Worm (Caenorhabditis elegans) whole organism, L4/young adult: ENCODE measurements around the gene W04H10.6.
"Not testable (repeated sequence)": the region's sequence is repeated elsewhere in the genome, so short reads cannot be mapped to it uniquely, and the experiment has no call there.

ENCODE experiments used
- W03F9.2 ChIP-seq: fragments of 150-350 bp; optimal IDR thresholded peaks from 2 replicates; lab custom pipeline; 2014; ENCODE audit warnings: missing biosample characterization, missing genetic modification characterization
- dao-5 ChIP-seq: sonication (generic microtip); optimal IDR thresholded peaks from 2 replicates; lab custom pipeline; 2016; ENCODE audit warnings: missing genotype, missing genetic modification characterization, moderate library complexity, missing compliant biosample characterization
- him-1 ChIP-seq: sonication (generic microtip); optimal IDR thresholded peaks from 2 replicates; lab custom pipeline; 2016; ENCODE audit warnings: missing genotype, missing genetic modification reagents, missing genetic modification characterization, missing compliant biosample characterization

The W04H10.6 gene

DNA sequence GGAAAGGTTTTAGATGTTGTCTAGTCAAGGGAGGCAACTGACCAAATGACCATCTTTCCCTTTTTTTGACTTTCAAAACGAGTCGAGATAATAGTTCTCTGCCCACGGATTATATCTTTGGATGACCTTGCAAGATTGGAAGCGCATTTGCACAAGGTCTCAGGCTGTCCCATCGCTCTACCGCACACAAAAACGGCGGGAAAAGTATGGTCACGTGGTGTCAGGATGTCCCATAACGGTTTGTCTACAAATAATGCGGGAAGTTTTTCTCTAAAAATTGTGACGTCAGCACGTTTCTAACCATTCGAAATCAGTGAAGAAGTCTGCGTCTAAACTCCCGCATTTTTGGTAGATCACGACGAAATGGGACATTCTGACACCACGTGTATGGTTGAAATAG lies at the start of gene W04H10.6:
Gene W04H10.6 (minus strand): TSS at position 101 of the 400 bp plus-strand sequence.
- TF ChIP-seq him-1 (tag; lab: Kevin White, UChicago) (no peak), dao-5 (no peak), W03F9.2 (tag; lab: Kevin White, UChicago) (no peak)

- TF ChIP-seq him-1 (tag; lab: Kevin White, UChicago) (no peak), W03F9.2 (tag; lab: Kevin White, UChicago) (no peak), dao-5 (no peak)
These were observed 43.1 kb upstream of the W04H10.6 start for ce11 chrII:651324-651723.

- no peak for TF ChIP-seq him-1 (tag; lab: Kevin White, UChicago)
- no peak for TF ChIP-seq W03F9.2 (tag; lab: Kevin White, UChicago)
- no peak for TF ChIP-seq dao-5
These were observed 42.2 kb upstream of the W04H10.6 start, which contains the start of the genes K07E8.7 and frpr-14 for ce11 chrII:650321-651005. Gene K07E8.7, minus strand, starts transcription at chrII:650367. Gene frpr-14, plus strand, starts transcription at chrII:650955.

- TF ChIP-seq W03F9.2 (tag; lab: Kevin White, UChicago) (no peak), dao-5 (no peak), him-1 (tag; lab: Kevin White, UChicago) (no peak)
These were observed 35.5 kb upstream of the W04H10.6 start for ce11 chrII:643733-644132.

- no peak for TF ChIP-seq dao-5
- no peak for TF ChIP-seq W03F9.2 (tag; lab: Kevin White, UChicago)
- no peak for TF ChIP-seq him-1 (tag; lab: Kevin White, UChicago)
These were observed 31.2 kb upstream of the W04H10.6 start, which contains the start of gene K07E8.6 for ce11 chrII:639467-639866. Gene K07E8.6, minus strand, starts transcription at chrII:639567.

ce11 chrII:633984-634383 lies 25.7 kb upstream of the W04H10.6 start, which contains the start of gene T04B8.1:
Gene T04B8.1, plus strand, starts transcription at chrII:634284.
- no peak for TF ChIP-seq W03F9.2 (tag; lab: Kevin White, UChicago)
- no peak for TF ChIP-seq dao-5
- no peak for TF ChIP-seq him-1 (tag; lab: Kevin White, UChicago)

DNA sequence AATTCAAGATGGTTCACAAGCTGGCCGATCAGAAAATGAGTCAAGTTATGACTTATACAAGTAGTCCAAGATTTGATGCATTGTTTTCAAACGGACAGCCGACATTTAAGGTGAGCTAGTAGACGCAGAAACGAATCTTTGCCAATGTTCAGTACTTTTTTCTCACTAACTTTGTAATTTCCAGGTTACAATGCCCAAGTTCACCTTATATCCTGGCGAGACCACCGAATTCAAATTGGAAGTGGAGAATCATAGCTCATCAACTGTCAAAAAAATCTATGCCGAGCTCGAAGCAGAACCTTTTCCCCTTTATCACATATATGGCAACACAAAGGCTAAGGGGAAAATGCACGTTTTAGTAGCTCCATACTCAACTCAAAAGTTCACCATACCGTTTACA lies 19.7 kb upstream of the W04H10.6 start:
- no peak for TF ChIP-seq dao-5
- TF ChIP-seq W03F9.2 (tag; lab: Kevin White, UChicago): no peak
- TF ChIP-seq him-1 (tag; lab: Kevin White, UChicago): no peak

DNA sequence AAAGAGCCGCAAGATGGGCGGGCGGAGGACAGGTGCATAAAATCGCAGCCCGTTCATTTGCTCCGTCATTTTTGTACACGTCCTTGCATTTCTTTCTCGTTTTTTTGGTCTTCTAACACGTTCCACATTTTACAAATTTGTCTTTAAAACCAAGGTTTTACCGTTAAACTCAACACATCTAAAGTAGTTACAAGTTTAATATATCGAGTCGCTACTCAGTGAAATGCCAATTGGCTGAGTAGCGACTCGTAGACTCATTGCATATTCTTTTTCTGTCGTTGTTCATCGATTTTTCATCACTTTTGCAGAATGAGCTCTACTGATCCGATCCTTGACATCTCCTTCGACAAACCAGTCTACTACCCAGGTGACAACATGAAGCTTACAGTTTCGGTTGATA lies 19.0 kb upstream of the W04H10.6 start, which contains the start of gene arrd-1:
Gene arrd-1 (plus strand): TSS at position 301 of the 400 bp plus-strand sequence.
- no peak for TF ChIP-seq W03F9.2 (tag; lab: Kevin White, UChicago)

ce11 chrII:625926-626325 lies 17.7 kb upstream of the W04H10.6 start:
- TF ChIP-seq dao-5: no peak
- no peak for TF ChIP-seq W03F9.2 (tag; lab: Kevin White, UChicago)
- TF ChIP-seq him-1 (tag; lab: Kevin White, UChicago): no peak

- TF ChIP-seq dao-5 (no peak), him-1 (tag; lab: Kevin White, UChicago) (no peak), W03F9.2 (tag; lab: Kevin White, UChicago) (no peak)
These were observed 16.2 kb upstream of the W04H10.6 start, which contains the start of gene T04B8.5 for ce11 chrII:624443-624842. Gene T04B8.5, minus strand, starts transcription at chrII:624543.

DNA sequence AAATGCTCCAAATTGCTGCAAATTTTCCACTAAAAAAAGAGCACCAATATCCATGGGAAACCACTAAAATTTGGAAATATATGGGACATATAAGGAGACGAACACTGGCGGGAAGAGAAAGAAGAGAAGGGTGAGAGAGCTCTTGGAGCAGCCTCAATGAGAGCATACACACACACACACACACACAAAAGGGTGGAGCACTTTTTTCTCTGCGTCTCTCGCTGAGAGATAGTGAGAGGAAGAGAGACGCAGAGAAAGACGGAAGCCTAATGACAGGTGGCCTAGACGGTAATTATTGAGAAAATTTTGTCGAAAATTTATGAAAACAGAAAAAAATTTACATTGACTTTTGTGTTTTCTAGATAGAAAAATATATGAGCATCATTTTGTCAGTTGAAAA lies 14.2 kb upstream of the W04H10.6 start:
- no peak for TF ChIP-seq W03F9.2 (tag; lab: Kevin White, UChicago)
- TF ChIP-seq him-1 (tag; lab: Kevin White, UChicago): no peak
- no peak for TF ChIP-seq dao-5

DNA sequence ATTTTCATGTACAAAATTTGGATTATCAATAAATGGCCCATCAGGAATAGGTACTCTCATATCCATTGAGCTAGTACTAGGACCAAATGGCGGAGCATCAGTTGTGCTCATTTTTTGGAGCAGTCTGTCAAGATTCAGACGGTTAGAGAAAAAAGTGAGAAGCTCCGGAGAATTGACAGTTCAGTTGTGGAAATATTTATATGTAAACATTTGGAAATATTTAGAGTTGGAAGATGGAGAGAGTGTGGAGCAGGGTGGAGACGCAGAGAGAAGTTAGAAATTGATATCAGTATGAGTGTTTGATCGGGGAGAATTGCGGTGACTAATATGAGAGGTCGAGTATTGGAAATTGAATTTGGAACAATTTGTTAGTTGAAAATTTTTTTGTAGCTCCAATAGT lies 12.9 kb upstream of the W04H10.6 start:
- TF ChIP-seq W03F9.2 (tag; lab: Kevin White, UChicago) (no peak), him-1 (tag; lab: Kevin White, UChicago) (no peak), dao-5 (no peak)

DNA sequence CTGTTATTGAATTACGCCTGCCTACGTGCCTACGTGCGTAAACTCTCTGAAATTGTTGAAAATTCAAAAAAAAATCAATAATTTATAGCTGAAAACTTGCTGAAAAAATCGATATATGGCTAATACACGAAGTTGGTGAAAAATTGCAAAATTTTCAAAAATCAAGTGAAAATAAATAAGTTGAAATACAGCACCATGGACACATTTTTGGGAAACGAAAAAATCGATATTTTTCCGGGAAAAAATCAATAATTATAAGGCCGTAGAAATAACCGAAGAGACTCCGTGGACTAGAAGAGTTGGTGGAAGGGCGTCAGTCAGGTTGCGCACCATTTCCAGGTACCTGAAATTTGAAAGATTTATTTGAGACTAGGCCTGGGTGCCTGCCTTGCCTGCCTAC lies 6.5 kb upstream of the W04H10.6 start:
- TF ChIP-seq him-1 (tag; lab: Kevin White, UChicago): no peak
- TF ChIP-seq W03F9.2 (tag; lab: Kevin White, UChicago): no peak
- no peak for TF ChIP-seq dao-5

ce11 chrII:612361-612760 lies 4.1 kb upstream of the W04H10.6 start, which contains the start of gene clec-118:
Gene clec-118, minus strand, starts transcription at chrII:612461.
- not testable (repeated sequence) for TF ChIP-seq him-1 (tag; lab: Kevin White, UChicago); W03F9.2 (tag; lab: Kevin White, UChicago); dao-5
